Worm (Caenorhabditis elegans) whole organism, L3 larva: ENCODE measurements around the gene aat-7.

Experiments
- R02D3.7 ChIP-seq: fragments of 150-350 bp; optimal IDR thresholded peaks from 2 replicates; lab custom pipeline; 2014; ENCODE audit warnings: missing biosample characterization, missing genetic modification characterization
- ZK546.5 ChIP-seq: sonication (generic microtip); optimal IDR thresholded peaks from 2 replicates; lab custom pipeline; 2017; ENCODE audit warnings: missing biosample characterization, missing genetic modification characterization
- aly-2 ChIP-seq: fragments of 150-350 bp; optimal IDR thresholded peaks from 2 replicates; lab custom pipeline; 2014; ENCODE audit warnings: missing biosample characterization, missing genetic modification characterization
- ama-1 ChIP-seq: fragments of 150-350 bp; optimal IDR thresholded peaks from 2 replicates; lab custom pipeline; 2018
- ceh-28 ChIP-seq: fragments of 150-350 bp; optimal IDR thresholded peaks from 2 replicates; lab custom pipeline; 2014; ENCODE audit warnings: missing biosample characterization, missing genetic modification reagents, missing genetic modification characterization
- daf-12 ChIP-seq: fragments of 150-350 bp; optimal IDR thresholded peaks from 2 replicates; lab custom pipeline; 2014; ENCODE audit warnings: missing biosample characterization, missing genetic modification reagents, missing genetic modification characterization
- egl-27 ChIP-seq: sonication (generic microtip); optimal IDR thresholded peaks from 4 replicates; lab custom pipeline; 2017; ENCODE audit warnings: missing biosample characterization, missing genetic modification reagents, missing genetic modification characterization
- elt-1 ChIP-seq: fragments of 150-350 bp; optimal IDR thresholded peaks from 2 replicates; lab custom pipeline; 2014; ENCODE audit warnings: missing biosample characterization, missing genetic modification characterization
- elt-2 ChIP-seq: sonication (generic microtip); optimal IDR thresholded peaks from 2 replicates; lab custom pipeline; 2016; ENCODE audit warnings: missing genetic modification reagents, mild to moderate bottlenecking, missing genetic modification characterization, missing compliant biosample characterization
- elt-3 ChIP-seq, 3 experiments: fragments of 150-350 bp in 1 of 3; sonication (generic microtip) in 2 of 3; optimal IDR thresholded peaks; 2 replicates in 2 of 3; 4 replicates in 1 of 3; lab custom pipeline; 2014 to 2017; ENCODE audit warnings: missing biosample characterization in 3 of 3, missing genetic modification characterization in 3 of 3
- eor-1 ChIP-seq, 2 experiments: fragments of 150-350 bp; optimal IDR thresholded peaks; 2 replicates each; lab custom pipeline; 2014 to 2018; ENCODE audit warnings: missing biosample characterization in 2 of 2, missing genetic modification characterization in 2 of 2
- fkh-2 ChIP-seq: fragments of 150-350 bp; optimal IDR thresholded peaks from 2 replicates; lab custom pipeline; 2014; ENCODE audit warnings: missing biosample characterization, missing genetic modification reagents, missing genetic modification characterization
- fos-1 ChIP-seq: fragments of 150-350 bp; optimal IDR thresholded peaks from 2 replicates; lab custom pipeline; 2014; ENCODE audit warnings: missing biosample characterization, missing genetic modification characterization
- lin-15B ChIP-seq: fragments of 150-350 bp; optimal IDR thresholded peaks from 2 replicates; lab custom pipeline; 2014; ENCODE audit warnings: missing biosample characterization, missing genetic modification characterization
- lin-39 ChIP-seq: fragments of 150-350 bp; optimal IDR thresholded peaks from 2 replicates; lab custom pipeline; 2018; ENCODE audit warnings: missing biosample characterization, missing genetic modification reagents, missing genetic modification characterization
- mdl-1 ChIP-seq: fragments of 150-350 bp; optimal IDR thresholded peaks from 2 replicates; lab custom pipeline; 2014; ENCODE audit warnings: missing biosample characterization, missing genetic modification characterization
- mml-1 ChIP-seq: fragments of 150-350 bp; sonication (generic microtip); optimal IDR thresholded peaks from 3 replicates; lab custom pipeline; 2014; ENCODE audit warnings: missing biosample characterization, missing genetic modification characterization
- nfya-1 ChIP-seq: sonication (generic microtip); optimal IDR thresholded peaks from 2 replicates; lab custom pipeline; 2017; ENCODE audit warnings: missing genetic modification characterization, mild to moderate bottlenecking, missing compliant biosample characterization, antibody characterized with exemption, moderate library complexity; ENCODE audit not compliant: insufficient read depth
- nhr-11 ChIP-seq: fragments of 150-350 bp; optimal IDR thresholded peaks from 2 replicates; lab custom pipeline; 2014; ENCODE audit warnings: missing biosample characterization, missing genetic modification characterization
- nhr-12 ChIP-seq: fragments of 150-350 bp; optimal IDR thresholded peaks from 2 replicates; lab custom pipeline; 2014; ENCODE audit warnings: missing biosample characterization, missing genetic modification characterization
- nhr-23 ChIP-seq: fragments of 150-350 bp; optimal IDR thresholded peaks from 2 replicates; lab custom pipeline; 2014; ENCODE audit warnings: missing biosample characterization, missing genetic modification reagents, missing genetic modification characterization
- nhr-237 ChIP-seq: fragments of 150-350 bp; optimal IDR thresholded peaks from 2 replicates; lab custom pipeline; 2014; ENCODE audit warnings: missing biosample characterization, missing genetic modification characterization
- nhr-25 ChIP-seq: sonication (generic microtip); optimal IDR thresholded peaks from 2 replicates; lab custom pipeline; 2017; ENCODE audit warnings: missing biosample characterization, missing genetic modification characterization
- nhr-43 ChIP-seq: sonication (generic microtip); optimal IDR thresholded peaks from 2 replicates; lab custom pipeline; 2016; ENCODE audit warnings: mild to moderate bottlenecking, missing genetic modification characterization, missing compliant biosample characterization; ENCODE audit not compliant: poor library complexity, severe bottlenecking
- nhr-67 ChIP-seq: fragments of 150-350 bp; optimal IDR thresholded peaks from 2 replicates; lab custom pipeline; 2014; ENCODE audit warnings: missing biosample characterization, missing genetic modification characterization
- nhr-77 ChIP-seq: fragments of 150-350 bp; optimal IDR thresholded peaks from 2 replicates; lab custom pipeline; 2014; ENCODE audit warnings: missing biosample characterization, missing genetic modification characterization
- pha-4 ChIP-seq: fragments of 150-350 bp; optimal IDR thresholded peaks from 2 replicates; lab custom pipeline; 2014; ENCODE audit warnings: missing biosample characterization, missing genetic modification reagents, missing genetic modification characterization
- pqm-1 ChIP-seq: fragments of 150-350 bp; optimal IDR thresholded peaks from 2 replicates; lab custom pipeline; 2017; ENCODE audit warnings: missing biosample characterization, missing genetic modification characterization, inconsistent platforms
- sea-2 ChIP-seq: fragments of 150-350 bp; sonication (generic microtip); optimal IDR thresholded peaks from 4 replicates; lab custom pipeline; 2014; ENCODE audit warnings: missing biosample characterization, missing genetic modification reagents, missing genetic modification characterization
- skn-1 ChIP-seq: fragments of 150-350 bp; optimal IDR thresholded peaks from 2 replicates; lab custom pipeline; 2014; ENCODE audit warnings: missing biosample characterization, missing genetic modification characterization
- snpc-4 ChIP-seq: fragments of 150-350 bp; optimal IDR thresholded peaks from 2 replicates; lab custom pipeline; 2014; ENCODE audit warnings: missing biosample characterization, missing genetic modification characterization
- unc-39 ChIP-seq: sonication (generic microtip); optimal IDR thresholded peaks from 4 replicates; lab custom pipeline; 2017; ENCODE audit warnings: missing biosample characterization, missing genetic modification characterization
- zag-1 ChIP-seq: fragments of 150-350 bp; optimal IDR thresholded peaks from 2 replicates; lab custom pipeline; 2014; ENCODE audit warnings: missing biosample characterization, missing genetic modification characterization
- ztf-11 ChIP-seq: fragments of 150-350 bp; optimal IDR thresholded peaks from 2 replicates; lab custom pipeline; 2014; ENCODE audit warnings: missing biosample characterization, missing genetic modification characterization
- ztf-4 ChIP-seq: fragments of 150-350 bp; optimal IDR thresholded peaks from 2 replicates; lab custom pipeline; 2014; ENCODE audit warnings: missing biosample characterization, missing genetic modification characterization

Gene aat-7

DNA sequence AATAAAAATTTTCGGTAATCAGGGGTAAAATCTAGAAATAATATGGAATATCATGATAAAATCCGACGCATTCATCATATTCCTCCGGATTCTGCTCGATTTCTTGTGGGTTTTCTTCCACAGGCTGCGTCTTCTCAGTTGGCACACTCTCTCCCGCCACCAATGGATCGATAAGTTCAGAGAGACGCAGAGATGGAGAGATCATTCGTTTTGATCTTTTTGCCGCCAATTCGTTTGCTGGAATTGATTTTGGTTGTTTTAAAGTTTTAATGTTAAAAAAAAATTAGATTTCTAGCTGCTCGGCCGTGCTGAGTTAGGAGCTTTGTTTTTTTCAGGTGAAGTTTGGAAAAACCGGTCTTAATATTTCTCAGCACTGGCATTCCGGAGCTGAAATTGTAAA lies 29.4 kb upstream of the aat-7 start:
- no peak for TF ChIP-seq nhr-67 (tag; lab: Kevin White, UChicago)
- TF ChIP-seq nhr-77: no peak
- TF ChIP-seq pqm-1 (tag; lab: Kevin White, UChicago): no peak
- TF ChIP-seq snpc-4 (tag; lab: Kevin White, UChicago): no peak
- no peak for TF ChIP-seq sea-2 (GFP tag; lab: Kevin White, UChicago)
- no peak for TF ChIP-seq nfya-1 (tag; lab: Kevin White, UChicago)
- no peak for TF ChIP-seq ztf-11 (tag; lab: Kevin White, UChicago)
- no peak for TF ChIP-seq nhr-11 (tag; lab: Kevin White, UChicago)
- TF ChIP-seq nhr-237 (tag; lab: Kevin White, UChicago): no peak
- TF ChIP-seq elt-1 (tag; lab: Kevin White, UChicago): no peak
- no peak for TF ChIP-seq daf-12
- TF ChIP-seq fkh-2 (tag; lab: Kevin White, UChicago): no peak
- no peak for TF ChIP-seq ZK546.5 (tag; lab: Kevin White, UChicago)
- no peak for TF ChIP-seq aly-2 (tag; lab: Kevin White, UChicago)
- TF ChIP-seq elt-3 (tag; optimal IDR thresholded peaks at IDR 0.05; lab: Kevin White, UChicago): no peak

ce11 chrII:1357905-1358304 lies 28.8 kb upstream of the aat-7 start, which contains the start of gene C13A10.2:
Gene C13A10.2, minus strand, starts transcription at chrII:1358005.
- TF ChIP-seq nhr-11 (tag; lab: Kevin White, UChicago): no peak

DNA sequence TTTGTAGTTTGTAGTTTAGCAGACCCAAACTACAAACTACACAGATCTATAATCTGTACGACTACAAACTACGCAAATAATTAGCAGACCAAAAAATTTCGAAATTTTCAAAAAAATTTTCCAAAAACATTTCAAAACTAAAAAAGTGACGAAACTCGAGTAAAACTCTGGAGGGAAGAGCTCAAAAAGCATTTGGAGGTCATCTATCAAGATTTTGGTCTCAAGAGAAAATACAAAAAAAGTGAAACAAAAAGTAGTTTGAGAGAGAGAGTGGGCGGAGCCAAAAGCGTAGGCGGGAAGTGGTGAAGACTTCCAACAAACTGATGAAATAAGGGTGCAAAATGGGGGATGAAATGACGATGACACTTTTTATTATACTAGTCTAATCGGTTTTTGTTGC lies 26.4 kb upstream of the aat-7 start:
- TF ChIP-seq lin-39 (tag; lab: Kevin White, UChicago): peak; percentile 85
- no peak for TF ChIP-seq fos-1 (tag; lab: Kevin White, UChicago)
- peak; percentile 4 for TF ChIP-seq nfya-1 (tag; lab: Kevin White, UChicago)
- no peak for TF ChIP-seq elt-2 (tag; lab: Kevin White, UChicago)
- TF ChIP-seq R02D3.7: no peak
- TF ChIP-seq ama-1 (lab: Kevin White, UChicago): no peak
- TF ChIP-seq nhr-11 (tag; lab: Kevin White, UChicago): no peak
- no peak for TF ChIP-seq nhr-67 (tag; lab: Kevin White, UChicago)
- TF ChIP-seq elt-1 (tag; lab: Kevin White, UChicago): peak; percentile 54
- no peak for TF ChIP-seq ztf-4 (tag; lab: Kevin White, UChicago)
- no peak for TF ChIP-seq zag-1 (tag; lab: Kevin White, UChicago)
- no peak for TF ChIP-seq unc-39 (tag; lab: Kevin White, UChicago)
- TF ChIP-seq nhr-23: no peak
- TF ChIP-seq nhr-25 (tag; lab: Kevin White, UChicago): no peak
- TF ChIP-seq pqm-1 (tag; lab: Kevin White, UChicago): no peak
- TF ChIP-seq nhr-43 (tag; lab: Kevin White, UChicago): no peak
- TF ChIP-seq pha-4 (tag; lab: Kevin White, UChicago): no peak
- TF ChIP-seq ceh-28: no peak
- no peak for TF ChIP-seq mdl-1
- TF ChIP-seq elt-3 (tag; optimal IDR thresholded peaks at IDR 0.05; lab: Kevin White, UChicago): no peak
- TF ChIP-seq sea-2 (GFP tag; lab: Kevin White, UChicago): no peak

DNA sequence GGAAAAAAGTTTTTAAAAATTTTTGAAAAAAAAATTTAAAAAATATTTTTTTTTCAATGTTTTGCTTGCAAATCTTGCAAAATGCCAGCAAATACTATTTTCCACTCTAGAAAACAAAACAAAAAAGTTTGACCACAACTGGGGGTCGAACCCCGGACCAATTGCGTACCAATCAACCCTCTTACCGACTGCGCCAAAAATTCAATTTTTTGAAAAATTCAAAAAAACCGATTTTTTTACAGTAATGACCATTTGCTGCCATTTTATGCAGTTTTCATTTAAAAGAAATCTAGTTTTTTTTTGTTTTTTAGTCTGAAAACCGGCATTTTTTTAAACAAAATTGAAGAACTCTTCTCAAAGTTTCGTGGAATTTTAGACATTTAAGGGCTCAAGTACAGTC lies 24.2 kb upstream of the aat-7 start:
- no peak for TF ChIP-seq skn-1 (tag; lab: Kevin White, UChicago)
- no peak for TF ChIP-seq fos-1 (tag; lab: Kevin White, UChicago)
- TF ChIP-seq zag-1 (tag; lab: Kevin White, UChicago): no peak
- TF ChIP-seq lin-15B (tag; lab: Kevin White, UChicago): no peak
- TF ChIP-seq egl-27 (tag; lab: Kevin White, UChicago): no peak
- no peak for TF ChIP-seq mml-1 (tag; lab: Kevin White, UChicago)
- TF ChIP-seq elt-2 (tag; lab: Kevin White, UChicago): no peak
- no peak for TF ChIP-seq ztf-4 (tag; lab: Kevin White, UChicago)
- TF ChIP-seq elt-3 (tag; optimal IDR thresholded peaks at IDR 0.05; lab: Kevin White, UChicago): no peak
- no peak for TF ChIP-seq nhr-77
- no peak for TF ChIP-seq nhr-43 (tag; lab: Kevin White, UChicago)
- no peak for TF ChIP-seq lin-39 (tag; lab: Kevin White, UChicago)
- no peak for TF ChIP-seq aly-2 (tag; lab: Kevin White, UChicago)
- TF ChIP-seq nfya-1 (tag; lab: Kevin White, UChicago): no peak
- TF ChIP-seq eor-1 (tag; optimal IDR thresholded peaks at IDR 0.05; lab: Kevin White, UChicago): no peak
- TF ChIP-seq nhr-12 (tag; lab: Kevin White, UChicago): no peak
